Worm (Caenorhabditis elegans) whole organism, midembryonic: Measurements from ENCODE around the gene mvk-1.

Source experiments
- cog-1 ChIP-seq: sonication (generic microtip); optimal IDR thresholded peaks from 2 replicates; lab custom pipeline; 2016; ENCODE audit warnings: missing genetic modification characterization, missing compliant biosample characterization
- med-1 ChIP-seq: sonication (generic microtip); optimal IDR thresholded peaks from 2 replicates; lab custom pipeline; 2017; ENCODE audit warnings: missing genetic modification characterization, mild to moderate bottlenecking, missing compliant biosample characterization, antibody characterized with exemption, missing genetic modification reagents; ENCODE audit not compliant: insufficient read depth
- ref-1 ChIP-seq: fragments of 200-800 bp; sonication (Bioruptor generic); conservative IDR thresholded peaks from 2 replicates; pipeline ENCODE4 v1.3.6; 2022; ENCODE audit warnings: missing genetic modification reagents, missing genetic modification characterization, missing compliant biosample characterization
- ztf-23 ChIP-seq: fragments of 200-800 bp; sonication (Bioruptor generic); IDR thresholded peaks from 2 replicates; pipeline ENCODE4 v1.3.6; 2022; ENCODE audit warnings: missing genetic modification reagents, missing genetic modification characterization, missing compliant biosample characterization

- TF ChIP-seq med-1 (GFP tag; lab: Kevin White, UChicago) (no peak), cog-1 (tag; lab: Kevin White, UChicago) (no peak), ztf-23 (no peak), ref-1 (GFP tag; lab: Robert Waterston, UW) (no peak)
Observed at ce11 chrIII:6077973-6078372, 58.1 kb downstream of the mvk-1 start.
